Fruit fly (Drosophila melanogaster) whole organism, adult: ENCODE measurements around the gene pcx.

Experiments
- CG11617 ChIP-seq: fragments of 200-800 bp; sonication (Bioruptor generic); optimal IDR thresholded peaks from 2 replicates; lab custom pipeline; 2017; ENCODE audit warnings: mild to moderate bottlenecking, missing biosample characterization, missing genetic modification reagents, missing genetic modification characterization
- CG12768 ChIP-seq: fragments of 200-800 bp; sonication (Bioruptor generic); optimal IDR thresholded peaks from 2 replicates; lab custom pipeline; 2017; ENCODE audit warnings: missing biosample characterization, missing genetic modification characterization, mild to moderate bottlenecking, moderate library complexity, missing genetic modification reagents
- CG14711 ChIP-seq: fragments of 200-800 bp; sonication (Bioruptor generic); optimal IDR thresholded peaks from 2 replicates; lab custom pipeline; 2018; ENCODE audit warnings: missing biosample characterization, mild to moderate bottlenecking, missing genetic modification characterization, moderate library complexity
- CG1620 ChIP-seq: fragments of 200-800 bp; sonication (Bioruptor generic); optimal IDR thresholded peaks from 2 replicates; lab custom pipeline; 2016; ENCODE audit warnings: missing biosample characterization, missing genetic modification characterization
- CG33017 ChIP-seq: fragments of 200-800 bp; sonication (Bioruptor generic); optimal IDR thresholded peaks from 2 replicates; lab custom pipeline; 2018; ENCODE audit warnings: missing biosample characterization, mild to moderate bottlenecking, missing genetic modification characterization, moderate library complexity
- CG5204 ChIP-seq: fragments of 200-800 bp; sonication (Bioruptor generic); optimal IDR thresholded peaks from 2 replicates; lab custom pipeline; 2016; ENCODE audit warnings: missing biosample characterization, missing genetic modification characterization
- CG7045 ChIP-seq: fragments of 200-800 bp; sonication (Bioruptor generic); optimal IDR thresholded peaks from 2 replicates; lab custom pipeline; 2017; ENCODE audit warnings: missing biosample characterization, mild to moderate bottlenecking, missing genetic modification characterization
- CG7101 ChIP-seq: fragments of 200-800 bp; sonication (Bioruptor generic); optimal IDR thresholded peaks from 2 replicates; lab custom pipeline; 2018; ENCODE audit warnings: missing biosample characterization, mild to moderate bottlenecking, missing genetic modification characterization, moderate library complexity
- Clk ChIP-seq: fragments of 200-800 bp; sonication (Bioruptor generic); optimal IDR thresholded peaks from 2 replicates; lab custom pipeline; 2017; ENCODE audit warnings: missing biosample characterization, missing genetic modification characterization
- Crg-1 ChIP-seq: fragments of 200-800 bp; sonication (Bioruptor generic); optimal IDR thresholded peaks from 2 replicates; lab custom pipeline; 2016; ENCODE audit warnings: missing biosample characterization, missing genetic modification characterization
- Hr96 ChIP-seq: fragments of 200-800 bp; sonication (Bioruptor generic); optimal IDR thresholded peaks from 2 replicates; lab custom pipeline; 2016; ENCODE audit warnings: missing biosample characterization, missing genetic modification characterization
- Mnt ChIP-seq: fragments of 200-800 bp; sonication (Bioruptor generic); optimal IDR thresholded peaks from 2 replicates; lab custom pipeline; 2016; ENCODE audit warnings: missing biosample characterization, mild to moderate bottlenecking, missing genetic modification characterization
- bab1 ChIP-seq: fragments of 200-800 bp; sonication (Bioruptor generic); optimal IDR thresholded peaks from 3 replicates; lab custom pipeline; 2019; ENCODE audit warnings: missing biosample characterization, mild to moderate bottlenecking, missing genetic modification characterization, moderate library complexity
- cic ChIP-seq: fragments of 200-800 bp; sonication (Bioruptor generic); optimal IDR thresholded peaks from 2 replicates; lab custom pipeline; 2017; ENCODE audit warnings: missing biosample characterization, mild to moderate bottlenecking, missing genetic modification characterization, moderate library complexity
- cnc ChIP-seq, 2 experiments: fragments of >200 bp; optimal IDR thresholded peaks; 2 replicates each; lab custom pipeline; 2017
- kay ChIP-seq: fragments of 200-800 bp; sonication (Bioruptor generic); peaks from one replicate; lab custom pipeline; 2016; ENCODE audit warnings: missing biosample characterization, missing genetic modification characterization, borderline replicate concordance
- ovo ChIP-seq: fragments of 200-800 bp; sonication (Bioruptor generic); optimal IDR thresholded peaks from 2 replicates; lab custom pipeline; 2016; ENCODE audit warnings: missing biosample characterization, missing genetic modification characterization
- pad ChIP-seq: fragments of 200-800 bp; sonication (Bioruptor generic); optimal IDR thresholded peaks from 3 replicates; lab custom pipeline; 2017; ENCODE audit warnings: missing biosample characterization, missing genetic modification characterization, mild to moderate bottlenecking, moderate library complexity, missing genetic modification reagents
- tj ChIP-seq: fragments of 200-800 bp; sonication (Bioruptor generic); optimal IDR thresholded peaks from 3 replicates; lab custom pipeline; 2017; ENCODE audit warnings: missing biosample characterization, mild to moderate bottlenecking, missing genetic modification characterization, moderate library complexity
- toe ChIP-seq: fragments of 200-800 bp; sonication (Bioruptor generic); optimal IDR thresholded peaks from 2 replicates; lab custom pipeline; 2016; ENCODE audit warnings: missing biosample characterization, missing genetic modification characterization

The pcx gene

dm6 chrX:2212327-2212820, 12.7 kb upstream of the pcx start:
- TF ChIP-seq Mnt (no peak), CG14711 (tag; lab: Kevin White, UChicago) (peak; percentile 12), Hr96 (GFP tag; lab: Kevin White, UChicago) (peak; percentile 17)

dm6 chrX:2213759-2214406, 11.2 kb upstream of the pcx start, which contains the start of gene SmydA-8:
Gene SmydA-8 (minus strand): TSS chrX:2213809.
- no peak for TF ChIP-seq CG12768
- no peak for TF ChIP-seq Hr96 (GFP tag; lab: Kevin White, UChicago)
- TF ChIP-seq bab1 (GFP tag; lab: Kevin White, UChicago) = peak; percentile 31
- TF ChIP-seq CG33017 = no peak
- TF ChIP-seq kay = peak; percentile 45

- TF ChIP-seq toe (GFP tag; lab: Kevin White, UChicago) = no peak
- TF ChIP-seq ovo (GFP tag; lab: Kevin White, UChicago) = no peak
- no peak for TF ChIP-seq CG5204 (GFP tag; lab: Kevin White, UChicago)
- no peak for TF ChIP-seq Crg-1 (GFP tag; lab: Kevin White, UChicago)
- TF ChIP-seq cnc (optimal IDR thresholded peaks at IDR 0.05; lab: Kevin White, UChicago) = no peak
- TF ChIP-seq kay = no peak
- no peak for TF ChIP-seq CG1620 (GFP tag; lab: Kevin White, UChicago)
- TF ChIP-seq pad (GFP tag; lab: Kevin White, UChicago) = no peak
- no peak for TF ChIP-seq bab1 (GFP tag; lab: Kevin White, UChicago)
- TF ChIP-seq CG7101 (tag; lab: Kevin White, UChicago) = no peak
- TF ChIP-seq CG7045 = no peak
- TF ChIP-seq Clk (GFP tag; lab: Kevin White, UChicago) = no peak
These were observed 6.6 kb upstream of the pcx start for dm6 chrX:2218455-2218854.

- TF ChIP-seq CG5204 (GFP tag; lab: Kevin White, UChicago) (no peak), Crg-1 (GFP tag; lab: Kevin White, UChicago) (no peak)
These were observed 5.8 kb upstream of the pcx start for dm6 chrX:2219246-2219645.

dm6 chrX:2219899-2220298, 5.2 kb upstream of the pcx start:
- TF ChIP-seq toe (GFP tag; lab: Kevin White, UChicago) (no peak), cic (GFP tag; lab: Kevin White, UChicago) (no peak), CG12768 (no peak), CG7045 (no peak), tj (GFP tag; lab: Kevin White, UChicago) (no peak), ovo (GFP tag; lab: Kevin White, UChicago) (no peak), CG33017 (no peak), CG1620 (GFP tag; lab: Kevin White, UChicago) (no peak), cnc (optimal IDR thresholded peaks at IDR 0.05; lab: Kevin White, UChicago) (no peak), CG5204 (GFP tag; lab: Kevin White, UChicago) (no peak), CG7101 (tag; lab: Kevin White, UChicago) (no peak)

- TF ChIP-seq Crg-1 (GFP tag; lab: Kevin White, UChicago) (no peak), Clk (GFP tag; lab: Kevin White, UChicago) (no peak), CG5204 (GFP tag; lab: Kevin White, UChicago) (no peak), bab1 (GFP tag; lab: Kevin White, UChicago) (no peak), CG33017 (no peak), CG12768 (no peak), CG1620 (GFP tag; lab: Kevin White, UChicago) (no peak), tj (GFP tag; lab: Kevin White, UChicago) (no peak), Hr96 (GFP tag; lab: Kevin White, UChicago) (no peak), pad (GFP tag; lab: Kevin White, UChicago) (no peak), CG7045 (no peak), ovo (GFP tag; lab: Kevin White, UChicago) (no peak), kay (no peak), CG14711 (tag; lab: Kevin White, UChicago) (no peak), Mnt (no peak), CG7101 (tag; lab: Kevin White, UChicago) (no peak), cnc (optimal IDR thresholded peaks at IDR 0.05; lab: Kevin White, UChicago) (no peak), CG11617 (GFP tag; lab: Kevin White, UChicago) (no peak)
These were observed 3.5 kb upstream of the pcx start for dm6 chrX:2221598-2221997.

dm6 chrX:2222181-2222790, 2.8 kb upstream of the pcx start, which contains the start of gene Vinc:
Gene Vinc (minus strand): TSS chrX:2222567.
- peak; percentile 82 for TF ChIP-seq cic (GFP tag; lab: Kevin White, UChicago)
- no peak for TF ChIP-seq CG5204 (GFP tag; lab: Kevin White, UChicago)
- peak; percentile 87 for TF ChIP-seq Mnt
- TF ChIP-seq tj (GFP tag; lab: Kevin White, UChicago) = peak; percentile 86
- TF ChIP-seq bab1 (GFP tag; lab: Kevin White, UChicago) = peak; percentile 97
- TF ChIP-seq kay = no peak
- TF ChIP-seq pad (GFP tag; lab: Kevin White, UChicago) = peak; percentile 92
- peak; percentile 89 for TF ChIP-seq CG14711 (tag; lab: Kevin White, UChicago)
- TF ChIP-seq ovo (GFP tag; lab: Kevin White, UChicago) = peak; percentile 41
- peak; percentile 91 for TF ChIP-seq CG11617 (GFP tag; lab: Kevin White, UChicago)
- no peak for TF ChIP-seq cnc (optimal IDR thresholded peaks at IDR 0.05; lab: Kevin White, UChicago)
- peak; percentile 92 for TF ChIP-seq CG7101 (tag; lab: Kevin White, UChicago)
- TF ChIP-seq toe (GFP tag; lab: Kevin White, UChicago) = peak; percentile 90
- TF ChIP-seq Hr96 (GFP tag; lab: Kevin White, UChicago) = peak; percentile 96
- peak; percentile 96 for TF ChIP-seq CG1620 (GFP tag; lab: Kevin White, UChicago)
- TF ChIP-seq CG7045 = peak; percentile 84
- TF ChIP-seq Crg-1 (GFP tag; lab: Kevin White, UChicago) = peak; percentile 74
- peak; percentile 81 for TF ChIP-seq Clk (GFP tag; lab: Kevin White, UChicago)
- peak; percentile 89 for TF ChIP-seq CG12768
- peak; percentile 74 for TF ChIP-seq CG33017
